Worm (Caenorhabditis elegans) whole organism, L3 larva: ENCODE results near the gene srsx-22.

ENCODE experiments used
- R02D3.7 ChIP-seq: fragments of 150-350 bp; optimal IDR thresholded peaks from 2 replicates; lab custom pipeline; 2014; ENCODE audit warnings: missing biosample characterization, missing genetic modification characterization
- ceh-82 ChIP-seq: fragments of 150-350 bp; optimal IDR thresholded peaks from 2 replicates; lab custom pipeline; 2014; ENCODE audit warnings: missing biosample characterization, missing genetic modification characterization
- elt-1 ChIP-seq: fragments of 150-350 bp; optimal IDR thresholded peaks from 2 replicates; lab custom pipeline; 2014; ENCODE audit warnings: missing biosample characterization, missing genetic modification characterization
- mml-1 ChIP-seq: fragments of 150-350 bp; sonication (generic microtip); optimal IDR thresholded peaks from 3 replicates; lab custom pipeline; 2014; ENCODE audit warnings: missing biosample characterization, missing genetic modification characterization
- nhr-25 ChIP-seq: sonication (generic microtip); optimal IDR thresholded peaks from 2 replicates; lab custom pipeline; 2017; ENCODE audit warnings: missing biosample characterization, missing genetic modification characterization
- nhr-28 ChIP-seq: fragments of 150-350 bp; optimal IDR thresholded peaks from 2 replicates; lab custom pipeline; 2014; ENCODE audit warnings: missing biosample characterization, missing genetic modification characterization
- nhr-67 ChIP-seq: fragments of 150-350 bp; optimal IDR thresholded peaks from 2 replicates; lab custom pipeline; 2014; ENCODE audit warnings: missing biosample characterization, missing genetic modification characterization
- nhr-76 ChIP-seq: fragments of 150-350 bp; sonication (generic microtip); optimal IDR thresholded peaks from 5 replicates; lab custom pipeline; 2014; ENCODE audit warnings: missing biosample characterization, missing genetic modification characterization
- nhr-77 ChIP-seq: fragments of 150-350 bp; optimal IDR thresholded peaks from 2 replicates; lab custom pipeline; 2014; ENCODE audit warnings: missing biosample characterization, missing genetic modification characterization
- sea-2 ChIP-seq: fragments of 150-350 bp; sonication (generic microtip); optimal IDR thresholded peaks from 4 replicates; lab custom pipeline; 2014; ENCODE audit warnings: missing biosample characterization, missing genetic modification reagents, missing genetic modification characterization
- unc-62 ChIP-seq: fragments of 150-350 bp; sonication (generic microtip); optimal IDR thresholded peaks from 4 replicates; lab custom pipeline; 2014; ENCODE audit warnings: missing biosample characterization, missing genetic modification reagents, missing genetic modification characterization
- ztf-4 ChIP-seq: fragments of 150-350 bp; optimal IDR thresholded peaks from 2 replicates; lab custom pipeline; 2014; ENCODE audit warnings: missing biosample characterization, missing genetic modification characterization

DNA sequence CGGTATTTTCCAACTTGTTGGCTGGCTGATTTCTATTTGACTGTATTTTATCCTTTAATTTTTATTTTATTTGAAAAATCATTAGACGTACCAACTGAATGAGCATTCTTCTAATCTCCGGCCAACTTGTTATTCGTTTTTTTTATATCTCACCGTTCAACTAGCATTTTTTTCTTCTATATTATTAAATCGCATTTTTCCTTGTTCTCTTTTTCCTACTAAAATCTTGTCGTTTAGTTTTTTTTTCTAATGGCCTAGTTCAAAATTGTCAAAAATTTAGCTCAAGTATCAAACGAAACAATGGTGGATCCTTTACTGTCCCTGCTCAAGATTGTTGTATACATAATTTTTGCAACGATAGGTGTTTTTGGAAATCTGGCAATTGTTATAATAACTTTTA, at the start of gene srsx-22:
- TF ChIP-seq sea-2 (GFP tag; lab: Kevin White, UChicago): no peak
- TF ChIP-seq nhr-77 (tag; lab: Kevin White, UChicago): no peak
- no peak for TF ChIP-seq nhr-28 (tag; lab: Kevin White, UChicago)
- TF ChIP-seq ztf-4 (tag; lab: Kevin White, UChicago): no peak
- TF ChIP-seq nhr-25: no peak
- no peak for TF ChIP-seq elt-1 (tag; lab: Kevin White, UChicago)
- no peak for TF ChIP-seq ceh-82 (tag; lab: Kevin White, UChicago)
- no peak for TF ChIP-seq mml-1 (tag; lab: Kevin White, UChicago)
- no peak for TF ChIP-seq unc-62 (GFP tag; lab: Kevin White, UChicago)
- TF ChIP-seq nhr-67 (tag; lab: Kevin White, UChicago): no peak
- TF ChIP-seq R02D3.7: no peak
- no peak for TF ChIP-seq nhr-76 (tag; lab: Kevin White, UChicago)
